Worm (Caenorhabditis elegans) whole organism, L1 larva: Measurements from ENCODE around the gene Y105C5A.1270.

ENCODE experiments used
- C34B4.2 ChIP-seq: sonication (generic microtip); optimal IDR thresholded peaks from 2 replicates; lab custom pipeline; 2017; ENCODE audit warnings: mild to moderate bottlenecking, missing genetic modification characterization, missing compliant biosample characterization
- F16B12.6 ChIP-seq: fragments of 150-350 bp; optimal IDR thresholded peaks from 2 replicates; lab custom pipeline; 2014; ENCODE audit warnings: missing biosample characterization, missing genetic modification characterization
- Y116A8C.19 ChIP-seq: sonication (generic microtip); optimal IDR thresholded peaks from 2 replicates; lab custom pipeline; 2016; ENCODE audit warnings: missing compliant biosample characterization, missing genetic modification characterization, borderline replicate concordance
- ama-1 ChIP-seq: fragments of 150-350 bp; optimal IDR thresholded peaks from 2 replicates; lab custom pipeline; 2014
- ceh-8 ChIP-seq: fragments of 200-800 bp; sonication (Bioruptor generic); optimal IDR thresholded peaks from 2 replicates; lab custom pipeline; 2018; ENCODE audit warnings: mild to moderate bottlenecking, missing genetic modification characterization, moderate library complexity, missing compliant biosample characterization
- dpl-1 ChIP-seq, 3 experiments: fragments of 150-350 bp in 2 of 3; sonication (generic microtip) in 1 of 3; optimal IDR thresholded peaks; 2 replicates each; lab custom pipeline; 2014 to 2017; ENCODE audit warnings: missing biosample characterization in 3 of 3, missing genetic modification characterization in 3 of 3, missing genetic modification reagents in 3 of 3
- efl-1 ChIP-seq, 4 experiments: fragments of 150-350 bp; optimal IDR thresholded peaks in 3 of 4; peaks in 1 of 4; 1 replicate in 1 of 4; 2 replicates in 3 of 4; lab custom pipeline; 2014; ENCODE audit warnings: missing biosample characterization in 2 of 4, missing genetic modification characterization in 2 of 4, missing genetic modification reagents in 2 of 4
- efl-3 ChIP-seq: fragments of 200-800 bp; sonication (Bioruptor generic); optimal IDR thresholded peaks from 2 replicates; lab custom pipeline; 2018; ENCODE audit warnings: mild to moderate bottlenecking, missing genetic modification characterization, missing compliant biosample characterization
- egl-13 ChIP-seq: sonication (generic microtip); optimal IDR thresholded peaks from 2 replicates; lab custom pipeline; 2016; ENCODE audit warnings: missing genotype, missing genetic modification reagents, missing genetic modification characterization, missing compliant biosample characterization
- egl-27 ChIP-seq, 2 experiments: fragments of 150-350 bp in 1 of 2; sonication (generic microtip); optimal IDR thresholded peaks; 3 replicates each; lab custom pipeline; 2017 to 2018; ENCODE audit warnings: missing biosample characterization in 2 of 2, missing genetic modification characterization in 2 of 2, missing genetic modification reagents in 2 of 2
- elt-2 ChIP-seq: sonication (generic microtip); optimal IDR thresholded peaks from 2 replicates; lab custom pipeline; 2016; ENCODE audit warnings: missing genetic modification characterization, mild to moderate bottlenecking, inconsistent platforms, missing compliant biosample characterization, missing genetic modification reagents
- ets-5 ChIP-seq: fragments of 200-800 bp; sonication (Bioruptor generic); IDR thresholded peaks from 2 replicates; pipeline ENCODE4 v1.3.6; 2022; ENCODE audit warnings: missing genetic modification characterization, missing compliant biosample characterization
- grh-1 ChIP-seq: fragments of 200-800 bp; sonication (Bioruptor generic); IDR thresholded peaks from 2 replicates; pipeline ENCODE4 v1.3.6; 2022; ENCODE audit warnings: missing genetic modification reagents, missing genetic modification characterization, missing compliant biosample characterization
- lin-13 ChIP-seq: fragments of 150-350 bp; optimal IDR thresholded peaks from 2 replicates; lab custom pipeline; 2014; ENCODE audit warnings: missing biosample characterization, missing genetic modification reagents, missing genetic modification characterization
- lsy-2 ChIP-seq, 2 experiments: fragments of 150-350 bp; optimal IDR thresholded peaks; 2 replicates each; lab custom pipeline; 2014; ENCODE audit warnings: missing biosample characterization in 2 of 2, missing genetic modification characterization in 2 of 2
- nhr-19 ChIP-seq: fragments of 200-800 bp; sonication (Bioruptor generic); conservative IDR thresholded peaks from 2 replicates; pipeline ENCODE4 v1.3.6; 2022; ENCODE audit warnings: missing genetic modification characterization, missing compliant biosample characterization
- nhr-237 ChIP-seq: fragments of 150-350 bp; optimal IDR thresholded peaks from 2 replicates; lab custom pipeline; 2014; ENCODE audit warnings: missing biosample characterization, missing genetic modification characterization
- nhr-76 ChIP-seq: sonication (generic microtip); optimal IDR thresholded peaks from 2 replicates; lab custom pipeline; 2017; ENCODE audit warnings: missing biosample characterization, missing genetic modification characterization
- nhr-77 ChIP-seq: fragments of 150-350 bp; optimal IDR thresholded peaks from 2 replicates; lab custom pipeline; 2014; ENCODE audit warnings: missing biosample characterization, missing genetic modification characterization
- nhr-85 ChIP-seq: sonication (generic microtip); peaks from one replicate; lab custom pipeline; 2016; ENCODE audit warnings: missing genetic modification characterization, inconsistent platforms, missing compliant biosample characterization
- pag-3 ChIP-seq: sonication (generic microtip); optimal IDR thresholded peaks from 2 replicates; lab custom pipeline; 2017; ENCODE audit warnings: missing genetic modification characterization, mild to moderate bottlenecking, missing compliant biosample characterization, antibody characterized with exemption, borderline replicate concordance; ENCODE audit not compliant: insufficient read depth
- pqm-1 ChIP-seq: sonication (generic microtip); optimal IDR thresholded peaks from 3 replicates; lab custom pipeline; 2017; ENCODE audit warnings: missing biosample characterization, missing genetic modification characterization
- rnt-1 ChIP-seq: sonication (generic microtip); optimal IDR thresholded peaks from 2 replicates; lab custom pipeline; 2016; ENCODE audit warnings: mild to moderate bottlenecking, missing genetic modification characterization, moderate library complexity, missing compliant biosample characterization
- snpc-4 ChIP-seq: fragments of 150-350 bp; optimal IDR thresholded peaks from 2 replicates; lab custom pipeline; 2014; ENCODE audit warnings: missing biosample characterization, missing genetic modification characterization
- snu-23 ChIP-seq: sonication (generic microtip); optimal IDR thresholded peaks from 2 replicates; lab custom pipeline; 2016; ENCODE audit warnings: missing genetic modification characterization, missing compliant biosample characterization
- sptf-1 ChIP-seq: fragments of 150-350 bp; optimal IDR thresholded peaks from 2 replicates; lab custom pipeline; 2014; ENCODE audit warnings: missing biosample characterization, missing genetic modification characterization
- swsn-7 ChIP-seq: sonication (generic microtip); optimal IDR thresholded peaks from 2 replicates; lab custom pipeline; 2016; ENCODE audit warnings: missing genetic modification characterization, missing compliant biosample characterization
- unc-30 ChIP-seq: sonication (generic microtip); optimal IDR thresholded peaks from 2 replicates; lab custom pipeline; 2017; ENCODE audit warnings: missing biosample characterization, missing genetic modification characterization
- unc-86 ChIP-seq: sonication (generic microtip); optimal IDR thresholded peaks from 2 replicates; lab custom pipeline; 2016; ENCODE audit warnings: missing genetic modification characterization, missing compliant biosample characterization
- zag-1 ChIP-seq: fragments of 150-350 bp; optimal IDR thresholded peaks from 2 replicates; lab custom pipeline; 2014; ENCODE audit warnings: missing biosample characterization, missing genetic modification characterization

Y105C5A.1270 gene

DNA sequence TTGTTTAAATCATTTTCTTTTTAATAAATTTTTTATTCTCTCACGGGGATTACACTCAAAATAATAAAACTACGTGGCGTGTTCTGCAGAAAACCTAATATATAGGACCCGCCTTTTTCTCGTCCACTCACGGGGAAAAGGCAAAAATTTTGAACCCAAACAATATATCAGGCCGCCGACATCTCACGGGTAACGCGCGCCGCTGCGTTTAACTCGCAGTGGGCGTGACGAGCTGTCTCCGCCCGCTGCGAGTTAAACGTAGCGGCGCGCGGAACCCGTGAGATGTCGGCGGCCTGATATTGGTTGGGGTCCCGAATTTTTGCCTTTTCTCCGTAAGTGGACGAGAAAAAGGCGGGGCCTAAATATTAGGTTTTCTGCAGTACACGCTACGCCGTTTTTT lies 15.0 kb upstream of the Y105C5A.1270 start:
- TF ChIP-seq swsn-7 (tag; lab: Kevin White, UChicago): no peak
- TF ChIP-seq nhr-85 (tag; lab: Kevin White, UChicago): no peak
- no peak for TF ChIP-seq snpc-4 (tag; lab: Kevin White, UChicago)
- TF ChIP-seq sptf-1 (tag; lab: Kevin White, UChicago): no peak
- no peak for TF ChIP-seq lin-13 (GFP tag; lab: Kevin White, UChicago)
- TF ChIP-seq efl-3: no peak
- TF ChIP-seq snu-23 (GFP tag; lab: Kevin White, UChicago): no peak
- no peak for TF ChIP-seq Y116A8C.19 (tag; lab: Kevin White, UChicago)

DNA sequence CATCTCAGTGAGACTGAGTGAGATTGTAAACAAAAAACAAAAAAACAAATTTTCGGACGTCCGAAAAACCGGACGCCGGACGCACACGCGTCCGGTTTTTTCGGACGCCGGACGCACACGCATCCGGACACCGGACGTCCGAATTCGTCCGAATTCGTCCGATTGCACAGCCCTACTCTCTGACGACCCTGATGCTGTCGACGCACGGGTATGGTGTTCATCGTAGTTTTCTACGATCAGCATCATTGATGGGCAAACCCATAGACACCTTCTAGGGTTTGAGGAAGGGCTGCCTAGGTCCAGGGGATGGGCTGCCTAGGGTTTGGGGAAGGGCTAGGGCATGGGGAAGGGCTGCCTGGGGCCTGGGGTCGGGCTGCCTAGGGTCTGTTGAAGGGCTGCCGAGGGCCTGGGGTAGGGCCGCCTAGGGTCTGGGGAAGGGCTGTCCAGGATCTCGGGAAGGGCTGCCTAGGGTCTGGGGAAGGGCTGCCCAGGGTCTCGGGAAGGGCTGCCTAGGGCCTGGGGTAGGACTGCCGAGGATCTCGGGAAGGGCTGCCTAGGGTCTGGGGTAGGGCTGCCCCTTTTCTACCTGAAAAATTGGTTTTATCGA lies 7.5 kb upstream of the Y105C5A.1270 start:
- TF ChIP-seq pag-3 (tag; lab: Kevin White, UChicago) (no peak), nhr-77 (no peak), ceh-8 (GFP tag; lab: Kevin White, UChicago) (peak; percentile 65), C34B4.2 (no peak)

DNA sequence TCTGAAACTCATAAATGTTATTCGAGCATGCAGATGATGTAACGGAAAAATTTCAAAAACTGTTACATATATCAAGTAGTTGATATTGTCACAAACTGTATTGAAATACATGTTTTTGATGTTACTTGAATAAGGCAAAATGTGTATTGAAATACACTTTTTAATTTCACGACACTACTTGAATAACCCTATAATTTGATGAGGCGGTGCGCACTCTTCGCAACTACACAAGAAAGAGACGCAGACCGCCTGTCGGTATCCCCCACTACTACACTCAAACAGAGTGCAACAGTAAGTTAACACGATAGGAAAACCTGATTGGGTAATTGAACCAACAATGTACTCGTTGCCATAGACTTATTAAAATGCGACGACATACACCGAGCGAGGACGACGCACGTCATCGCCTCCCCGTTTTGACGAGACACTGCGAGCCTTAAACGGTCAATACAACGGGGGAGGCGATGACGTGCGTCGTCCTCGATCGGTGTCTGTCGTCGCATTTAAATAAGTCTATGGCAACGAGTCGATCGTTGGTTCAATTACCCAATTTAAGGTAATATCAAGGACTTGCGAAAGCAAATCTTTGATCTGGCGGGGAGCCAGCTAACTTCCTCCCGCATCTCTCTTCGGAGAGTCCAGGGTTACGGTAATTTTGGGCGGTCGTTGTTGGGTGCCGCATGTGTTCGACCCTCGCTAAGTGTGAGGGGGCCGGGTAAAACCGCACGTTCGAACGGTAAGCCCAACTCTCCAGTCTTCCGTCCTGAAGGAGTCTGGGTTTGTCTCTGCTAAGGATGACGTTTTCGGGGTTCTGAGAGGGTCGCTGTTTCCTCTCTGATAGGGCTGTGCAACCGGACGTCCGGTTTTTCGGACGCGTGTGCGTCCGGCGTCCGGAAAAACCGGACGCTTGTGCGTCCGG lies 6.7 kb upstream of the Y105C5A.1270 start:
- TF ChIP-seq nhr-237 (tag; lab: Kevin White, UChicago): no peak
- peak; percentile 59 for TF ChIP-seq nhr-85 (tag; lab: Kevin White, UChicago)
- no peak for TF ChIP-seq efl-1 (optimal IDR thresholded peaks at IDR 0.05; lab: Kevin White, UChicago)
- TF ChIP-seq efl-1 (GFP tag; optimal IDR thresholded peaks at IDR 0.05 in 1 of 2; lab: Kevin White, UChicago): peak in 1 of 2 experiments; percentile 85
- TF ChIP-seq swsn-7 (tag; lab: Kevin White, UChicago): peak; percentile 13
- peak; percentile 93 for TF ChIP-seq snpc-4 (tag; lab: Kevin White, UChicago)
- peak; percentile 49; the same call in 1 of the 2 replicates for TF ChIP-seq grh-1 (GFP tag; lab: Robert Waterston, UW)
- TF ChIP-seq nhr-76 (tag; lab: Kevin White, UChicago): no peak
- no peak for TF ChIP-seq unc-86 (tag; lab: Kevin White, UChicago)

DNA sequence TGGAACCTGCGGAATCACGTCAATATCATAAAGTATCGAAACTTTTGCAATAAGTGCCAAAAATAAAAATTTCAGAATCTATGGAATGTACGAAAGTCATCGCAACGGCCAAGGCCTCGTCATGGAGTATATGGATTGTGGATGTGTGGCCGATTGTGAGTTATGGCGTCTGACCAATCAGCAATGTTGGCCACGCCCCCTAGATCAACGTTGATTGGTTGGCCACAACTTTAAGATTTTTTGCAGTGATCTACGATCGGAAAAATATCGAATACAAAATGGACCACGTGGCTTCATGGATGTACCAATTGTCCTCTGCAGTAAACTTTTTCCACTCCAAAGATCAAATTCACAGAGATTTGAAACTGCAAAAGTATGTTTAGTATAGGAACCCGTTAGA lies 4.2 kb upstream of the Y105C5A.1270 start:
- TF ChIP-seq lin-13 (GFP tag; lab: Kevin White, UChicago) (no peak), efl-3 (no peak), zag-1 (tag; lab: Kevin White, UChicago) (no peak), sptf-1 (tag; lab: Kevin White, UChicago) (no peak), ets-5 (GFP tag; lab: Robert Waterston, UW) (no peak), ama-1 (lab: Kevin White, UChicago) (no peak), elt-2 (no peak)
- TF ChIP-seq, all 84 proteins: peak for 0

DNA sequence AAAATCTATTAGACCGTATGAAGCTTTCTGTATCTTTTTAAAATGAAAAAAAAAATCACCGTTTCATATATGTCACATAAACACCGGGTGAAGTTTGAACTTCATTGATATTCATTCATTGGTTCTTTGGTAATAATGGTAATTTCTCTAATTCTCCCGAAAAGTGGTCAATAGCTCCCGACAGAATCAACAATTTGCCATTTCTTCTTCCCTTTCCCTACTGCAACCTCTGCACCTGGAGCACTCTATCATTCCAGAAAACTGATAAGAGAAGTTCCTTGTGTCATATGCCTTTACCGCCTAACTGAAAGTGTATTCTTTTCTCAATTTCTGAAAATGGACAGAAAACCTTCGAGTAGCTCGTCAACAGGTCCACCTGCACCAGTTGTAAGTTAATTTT lies 3.2 kb upstream of the Y105C5A.1270 start, which contains the start of gene Y105C5A.24:
TSS of gene Y105C5A.24 (plus strand) at position 220 of the 400 bp plus-strand sequence.
- peak; percentile 4 for TF ChIP-seq pqm-1
- TF ChIP-seq egl-27 (tag; optimal IDR thresholded peaks at IDR 0.05; lab: Kevin White, UChicago): no peak
- TF ChIP-seq rnt-1 (tag; lab: Kevin White, UChicago): no peak
- peak; percentile 27 for TF ChIP-seq elt-2
- TF ChIP-seq, all 84 proteins: peak for 2

DNA sequence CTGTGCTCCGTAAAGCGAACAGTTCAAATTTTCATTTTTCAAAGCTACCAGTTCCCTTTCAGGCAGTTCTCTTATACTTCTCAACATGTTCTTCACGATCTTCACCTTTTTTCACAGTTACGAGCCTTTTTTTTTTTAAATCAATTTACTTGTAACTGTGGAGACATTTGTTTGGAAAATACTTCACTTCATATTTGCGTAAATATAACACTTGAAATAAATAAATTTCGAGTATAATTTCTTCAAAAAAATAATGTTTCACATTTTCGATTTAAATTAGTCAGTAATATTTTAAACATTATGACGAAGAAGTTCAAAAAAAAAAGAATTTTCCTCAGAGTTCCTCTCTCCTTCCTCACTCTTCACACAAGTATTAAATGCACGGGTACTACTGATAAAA lies 643 bp upstream of the Y105C5A.1270 start, which contains the start of gene Y105C5A.1269:
TSS of gene Y105C5A.1269 (plus strand) at position 301 of the 400 bp plus-strand sequence.
- TF ChIP-seq nhr-19 (GFP tag; lab: Robert Waterston, UW) (no peak), lsy-2 (tag; optimal IDR thresholded peaks at IDR 0.05; lab: Kevin White, UChicago) (no peak), F16B12.6 (tag; lab: Kevin White, UChicago) (no peak), swsn-7 (tag; lab: Kevin White, UChicago) (no peak), dpl-1 (GFP tag; optimal IDR thresholded peaks at IDR 0.05; lab: Kevin White, UChicago) (no peak), egl-13 (no peak), unc-30 (no peak)
